Worm (Caenorhabditis elegans) whole organism, L4 larva: ENCODE data around the gene cox-6C.
A peak's percentile ranks its signal among the peaks of the same experiment; 100 is the strongest.

Experiments used
- F10B5.3 ChIP-seq: sonication (generic microtip); optimal IDR thresholded peaks from 2 replicates; lab custom pipeline; 2016; ENCODE audit warnings: mild to moderate bottlenecking, missing genetic modification characterization, missing compliant biosample characterization
- F37D6.2 ChIP-seq: sonication (generic microtip); optimal IDR thresholded peaks from 2 replicates; lab custom pipeline; 2016; ENCODE audit warnings: mild to moderate bottlenecking, missing genetic modification characterization, missing compliant biosample characterization
- F44E2.7 ChIP-seq: fragments of 200-800 bp; sonication (Bioruptor generic); IDR thresholded peaks from 2 replicates; pipeline ENCODE4 v2.1.2; 2022; ENCODE audit warnings: missing genetic modification characterization, missing compliant biosample characterization
- Y75B8A.6 ChIP-seq: fragments of 200-800 bp; sonication (Bioruptor generic); IDR thresholded peaks from 2 replicates; pipeline ENCODE4 v1.3.6; 2022; ENCODE audit warnings: missing genetic modification reagents, missing genetic modification characterization, missing compliant biosample characterization
- aha-1 ChIP-seq: fragments of 150-350 bp; peaks from one replicate; lab custom pipeline; 2014; ENCODE audit warnings: missing biosample characterization, missing genetic modification characterization
- aly-2 ChIP-seq: sonication (generic microtip); optimal IDR thresholded peaks from 2 replicates; lab custom pipeline; 2018; ENCODE audit warnings: missing biosample characterization, missing genetic modification characterization
- arid-1 ChIP-seq: fragments of 200-800 bp; sonication (Bioruptor generic); conservative IDR thresholded peaks from 2 replicates; pipeline ENCODE4 v1.3.6; 2022; ENCODE audit warnings: missing genetic modification reagents, missing genetic modification characterization, missing compliant biosample characterization
- attf-4 ChIP-seq: sonication (generic microtip); optimal IDR thresholded peaks from 3 replicates; lab custom pipeline; 2017; ENCODE audit warnings: missing biosample characterization, missing genetic modification characterization
- ceh-20 ChIP-seq: fragments of 200-800 bp; sonication (Bioruptor generic); IDR thresholded peaks from 2 replicates; pipeline ENCODE4 v1.3.6; 2022; ENCODE audit warnings: missing genetic modification reagents, missing genetic modification characterization, missing compliant biosample characterization
- ceh-62 ChIP-seq: sonication (generic microtip); optimal IDR thresholded peaks from 2 replicates; lab custom pipeline; 2017; ENCODE audit warnings: missing biosample characterization, missing genetic modification characterization
- cey-2 ChIP-seq: sonication (generic microtip); optimal IDR thresholded peaks from 3 replicates; lab custom pipeline; 2017; ENCODE audit warnings: missing genetic modification characterization, mild to moderate bottlenecking, missing compliant biosample characterization, antibody characterized with exemption, borderline replicate concordance; ENCODE audit not compliant: insufficient read depth
- daf-12 ChIP-seq: fragments of 150-350 bp; optimal IDR thresholded peaks from 2 replicates; lab custom pipeline; 2014; ENCODE audit warnings: missing biosample characterization, missing genetic modification reagents, missing genetic modification characterization
- daf-16 ChIP-seq, 3 experiments: sonication (generic microtip); optimal IDR thresholded peaks; 2 replicates each; lab custom pipeline; 2016 to 2017; ENCODE audit warnings: missing genetic modification characterization in 3 of 3, missing genetic modification reagents in 3 of 3, mild to moderate bottlenecking in 2 of 3, missing compliant biosample characterization in 2 of 3, missing biosample characterization in 1 of 3, moderate library complexity in 1 of 3
- daf-19 ChIP-seq: fragments of 200-800 bp; sonication (Bioruptor generic); conservative IDR thresholded peaks from 2 replicates; pipeline ENCODE4 v1.3.6; 2022; ENCODE audit warnings: missing genetic modification characterization, missing compliant biosample characterization
- daf-8 ChIP-seq: fragments of 200-800 bp; sonication (Bioruptor generic); IDR thresholded peaks from 2 replicates; pipeline ENCODE4 v1.3.6; 2022; ENCODE audit warnings: missing genetic modification characterization, missing compliant biosample characterization
- dmd-6 ChIP-seq: fragments of 200-800 bp; sonication (Bioruptor generic); IDR thresholded peaks from 2 replicates; pipeline ENCODE4 v1.3.6; 2022; ENCODE audit warnings: missing genetic modification reagents, missing genetic modification characterization, missing compliant biosample characterization
- dve-1 ChIP-seq: sonication (generic microtip); optimal IDR thresholded peaks from 2 replicates; lab custom pipeline; 2017; ENCODE audit warnings: antibody characterized with exemption, mild to moderate bottlenecking, missing genetic modification characterization, missing compliant biosample characterization; ENCODE audit not compliant: insufficient read depth
- fkh-10 ChIP-seq: fragments of 150-350 bp; optimal IDR thresholded peaks from 2 replicates; lab custom pipeline; 2014; ENCODE audit warnings: missing biosample characterization, missing genetic modification reagents, missing genetic modification characterization
- hif-1 ChIP-seq, 2 experiments: sonication (generic microtip); optimal IDR thresholded peaks; 2 replicates each; lab custom pipeline; 2016 to 2017; ENCODE audit warnings: missing compliant biosample characterization in 2 of 2, missing genetic modification characterization in 2 of 2, missing genetic modification reagents in 2 of 2, missing genotype in 2 of 2, mild to moderate bottlenecking in 1 of 2
- hlh-11 ChIP-seq: fragments of 200-800 bp; sonication (Bioruptor generic); optimal IDR thresholded peaks from 2 replicates; lab custom pipeline; 2018; ENCODE audit warnings: mild to moderate bottlenecking, missing genetic modification characterization, missing compliant biosample characterization
- hlh-30 ChIP-seq: sonication (generic microtip); optimal IDR thresholded peaks from 2 replicates; lab custom pipeline; 2017; ENCODE audit warnings: antibody characterized with exemption, mild to moderate bottlenecking, missing genetic modification characterization, missing compliant biosample characterization; ENCODE audit not compliant: insufficient read depth
- hmg-1.1 ChIP-seq: fragments of 200-800 bp; sonication (Bioruptor generic); IDR thresholded peaks from 2 replicates; pipeline ENCODE4 v1.3.6; 2022; ENCODE audit warnings: missing genetic modification reagents, missing genetic modification characterization, missing compliant biosample characterization
- lin-15B ChIP-seq: fragments of 150-350 bp; sonication (generic microtip); optimal IDR thresholded peaks from 3 replicates; lab custom pipeline; 2014; ENCODE audit warnings: missing biosample characterization, missing genetic modification characterization
- lin-38 ChIP-seq: fragments of 200-800 bp; sonication (Bioruptor generic); IDR thresholded peaks from 2 replicates; pipeline ENCODE4 v1.3.6; 2022; ENCODE audit warnings: missing genetic modification reagents, missing genetic modification characterization, missing compliant biosample characterization
- lir-3 ChIP-seq: sonication (generic microtip); optimal IDR thresholded peaks from 2 replicates; lab custom pipeline; 2016; ENCODE audit warnings: mild to moderate bottlenecking, missing genetic modification characterization, missing compliant biosample characterization
- lsy-2 ChIP-seq, 2 experiments: fragments of 150-350 bp in 1 of 2; sonication (generic microtip) in 1 of 2; optimal IDR thresholded peaks; 2 replicates each; lab custom pipeline; 2014 to 2017; ENCODE audit warnings: missing biosample characterization in 2 of 2, missing genetic modification characterization in 2 of 2
- madf-5 ChIP-seq, 2 experiments: fragments of 200-800 bp; sonication (Bioruptor generic); IDR thresholded peaks; 2 replicates each; pipeline ENCODE4 v1.3.6; 2022; ENCODE audit warnings: missing compliant biosample characterization in 2 of 2, missing genetic modification characterization in 2 of 2
- madf-9 ChIP-seq: fragments of 200-800 bp; sonication (Bioruptor generic); conservative IDR thresholded peaks from 2 replicates; pipeline ENCODE4 v1.3.6; 2022; ENCODE audit warnings: missing genetic modification reagents, missing genetic modification characterization, missing compliant biosample characterization
- mdt-29 ChIP-seq: fragments of 200-800 bp; sonication (Bioruptor generic); IDR thresholded peaks from 2 replicates; pipeline ENCODE4 v1.3.6; 2022; ENCODE audit warnings: missing genetic modification reagents, missing genetic modification characterization, missing compliant biosample characterization
- mep-1 ChIP-seq: fragments of 150-350 bp; sonication (generic microtip); optimal IDR thresholded peaks from 3 replicates; lab custom pipeline; 2014; ENCODE audit warnings: missing biosample characterization, missing genetic modification characterization
- mes-2 ChIP-seq: sonication (generic microtip); optimal IDR thresholded peaks from 2 replicates; lab custom pipeline; 2016; ENCODE audit warnings: missing genotype, mild to moderate bottlenecking, missing genetic modification characterization, missing compliant biosample characterization; ENCODE audit not compliant: poor library complexity, severe bottlenecking
- mxl-3 ChIP-seq: fragments of 200-800 bp; sonication (Bioruptor generic); optimal IDR thresholded peaks from 2 replicates; lab custom pipeline; 2018; ENCODE audit warnings: mild to moderate bottlenecking, missing genetic modification characterization, missing compliant biosample characterization
- nhr-42 ChIP-seq: fragments of 200-800 bp; sonication (Bioruptor generic); IDR thresholded peaks from 2 replicates; pipeline ENCODE4 v1.3.6; 2022; ENCODE audit warnings: missing genetic modification characterization, missing compliant biosample characterization
- nhr-6 ChIP-seq: fragments of 150-350 bp; optimal IDR thresholded peaks from 2 replicates; lab custom pipeline; 2014; ENCODE audit warnings: missing biosample characterization, missing genetic modification characterization
- php-3 ChIP-seq: fragments of 200-800 bp; sonication (Bioruptor generic); IDR thresholded peaks from 2 replicates; pipeline ENCODE4 v1.3.6; 2022; ENCODE audit warnings: missing genetic modification reagents, missing genetic modification characterization, missing compliant biosample characterization
- pqm-1 ChIP-seq: sonication (generic microtip); optimal IDR thresholded peaks from 2 replicates; lab custom pipeline; 2017; ENCODE audit warnings: missing biosample characterization, missing genetic modification characterization
- rbr-2 ChIP-seq: sonication (generic microtip); optimal IDR thresholded peaks from 2 replicates; lab custom pipeline; 2016; ENCODE audit warnings: missing genotype, missing genetic modification characterization, missing compliant biosample characterization
- set-16 ChIP-seq: fragments of 200-800 bp; sonication (Bioruptor generic); IDR thresholded peaks from 2 replicates; pipeline ENCODE4 v1.3.6; 2022; ENCODE audit warnings: missing genetic modification reagents, missing genetic modification characterization, missing compliant biosample characterization
- snpc-1.2 ChIP-seq: fragments of 200-800 bp; sonication (Bioruptor generic); IDR thresholded peaks from 2 replicates; pipeline ENCODE4 v1.3.6; 2022; ENCODE audit warnings: missing genetic modification reagents, missing genetic modification characterization, missing compliant biosample characterization
- spr-1 ChIP-seq: sonication (generic microtip); optimal IDR thresholded peaks from 2 replicates; lab custom pipeline; 2016; ENCODE audit warnings: mild to moderate bottlenecking, missing genetic modification characterization, missing compliant biosample characterization
- tra-1 ChIP-seq: fragments of 200-800 bp; sonication (Bioruptor generic); IDR thresholded peaks from 2 replicates; pipeline ENCODE4 v1.3.6; 2022; ENCODE audit warnings: missing genetic modification reagents, missing genetic modification characterization, missing compliant biosample characterization
- ztf-7 ChIP-seq: fragments of 150-350 bp; optimal IDR thresholded peaks from 2 replicates; lab custom pipeline; 2014; ENCODE audit warnings: missing biosample characterization, missing genetic modification characterization

Gene cox-6C

ce11 chrIV:121607-122006 is 4.9 kb upstream of the cox-6C start, which contains the start of gene tut-1:
tut-1 (minus strand) TSS chrIV:121707.
- TF ChIP-seq daf-19, result no peak
- TF ChIP-seq madf-5 (GFP tag; IDR thresholded peaks at IDR 0.05; lab: Robert Waterston, UW), result no peak
- TF ChIP-seq ceh-62 (tag; lab: Kevin White, UChicago), result no peak
- no peak for TF ChIP-seq ceh-20
- TF ChIP-seq snpc-1.2 (GFP tag; lab: Robert Waterston, UW), result no peak
- TF ChIP-seq cey-2, result no peak
- TF ChIP-seq aly-2 (tag; lab: Kevin White, UChicago), result no peak
- TF ChIP-seq F37D6.2, result no peak
- no peak for TF ChIP-seq pqm-1
- no peak for TF ChIP-seq lin-15B (tag; lab: Kevin White, UChicago)
- TF ChIP-seq daf-12 (tag; lab: Kevin White, UChicago), result no peak

ce11 chrIV:122877-123657 is 3.5 kb upstream of the cox-6C start:
- peak; percentile 85 for TF ChIP-seq set-16 (GFP tag; lab: Robert Waterston, UW)

- TF ChIP-seq lir-3, result no peak
- peak; percentile 8 for TF ChIP-seq mes-2 (tag; lab: Kevin White, UChicago)
- no peak for TF ChIP-seq F10B5.3 (tag; lab: Kevin White, UChicago)
- TF ChIP-seq mxl-3 (GFP tag; lab: Kevin White, UChicago), result peak; percentile 22
- peak; percentile 93 for TF ChIP-seq set-16 (GFP tag; lab: Robert Waterston, UW)
- no peak for TF ChIP-seq dve-1 (tag; lab: Kevin White, UChicago)
- peak; percentile 53 for TF ChIP-seq lin-38 (GFP tag; lab: Robert Waterston, UW)
- TF ChIP-seq F44E2.7 (GFP tag; lab: Robert Waterston, UW), result no peak
Observed at ce11 chrIV:128525-128924, 2.0 kb downstream of the cox-6C start.

ce11 chrIV:130150-130549 is 3.6 kb downstream of the cox-6C start:
- TF ChIP-seq hlh-11 (tag; lab: Kevin White, UChicago), result peak; percentile 18
- TF ChIP-seq php-3 (GFP tag; lab: Robert Waterston, UW), result no peak
- peak; percentile 34 for TF ChIP-seq hlh-30 (tag; lab: Kevin White, UChicago)
- TF ChIP-seq Y75B8A.6 (GFP tag; lab: Robert Waterston, UW), result no peak
- peak in 1 of 2 experiments; percentile 9 for TF ChIP-seq lsy-2 (tag; optimal IDR thresholded peaks at IDR 0.05; lab: Kevin White, UChicago)
- no peak for TF ChIP-seq daf-16 (GFP tag; optimal IDR thresholded peaks at IDR 0.05; lab: Kevin White, UChicago)
- peak; percentile 46 for TF ChIP-seq daf-16 (tag; optimal IDR thresholded peaks at IDR 0.05; lab: Kevin White, UChicago)

ce11 chrIV:132095-132494 is 5.6 kb downstream of the cox-6C start, which contains the start of gene daf-1:
daf-1 (plus strand) TSS chrIV:132416.
- TF ChIP-seq nhr-42 (GFP tag; lab: Robert Waterston, UW), result no peak
- TF ChIP-seq dmd-6, result no peak
- peak; percentile 72 for TF ChIP-seq hlh-30 (tag; lab: Kevin White, UChicago)
- TF ChIP-seq ztf-7 (tag; lab: Kevin White, UChicago), result no peak
- TF ChIP-seq daf-8 (GFP tag; lab: Robert Waterston, UW), result no peak
- peak; percentile 69; the same call in 1 of the 2 replicates for TF ChIP-seq hmg-1.1
- TF ChIP-seq fkh-10 (GFP tag; lab: Kevin White, UChicago), result peak; percentile 46
- peak in 1 of 2 experiments; percentile 43 for TF ChIP-seq hif-1 (tag; optimal IDR thresholded peaks at IDR 0.05; lab: Kevin White, UChicago)
- no peak for TF ChIP-seq F10B5.3 (tag; lab: Kevin White, UChicago)
- no peak for TF ChIP-seq spr-1
- peak; percentile 27 for TF ChIP-seq rbr-2 (tag; lab: Kevin White, UChicago)
- no peak for TF ChIP-seq attf-4
- TF ChIP-seq lir-3, result no peak
- no peak for TF ChIP-seq nhr-6 (tag; lab: Kevin White, UChicago)
- TF ChIP-seq tra-1 (GFP tag; lab: Robert Waterston, UW), result no peak
- TF ChIP-seq mdt-29 (GFP tag; lab: Robert Waterston, UW), result no peak
- no peak for TF ChIP-seq arid-1 (GFP tag; lab: Robert Waterston, UW)
- peak in 1 of 2 experiments; percentile 38 for TF ChIP-seq lsy-2 (tag; optimal IDR thresholded peaks at IDR 0.05; lab: Kevin White, UChicago)
- peak; percentile 29 for TF ChIP-seq aha-1
- TF ChIP-seq madf-9, result no peak
- peak; percentile 6 for TF ChIP-seq mep-1 (tag; lab: Kevin White, UChicago)
